Fruit fly (Drosophila melanogaster): ENCODE measurements around the gene pum.

Gene pum

dm6 chr3R:9220064-9220864 is 17.2 kb downstream of the pum start (continued):
- TF ChIP-seq CG5180 (GFP tag; optimal IDR thresholded peaks at IDR 0.05) (no peak), NK7.1 (GFP tag; optimal IDR thresholded peaks at IDR 0.05) (peak; percentile 44), CG7556 (GFP tag; optimal IDR thresholded peaks at IDR 0.05) (peak; percentile 18), schlank (tag; optimal IDR thresholded peaks at IDR 0.05) (no peak), Spps (tag; optimal IDR thresholded peaks at IDR 0.05) (no peak), slp2 (GFP tag; optimal IDR thresholded peaks at IDR 0.05) (no peak), Atf3 (GFP tag; optimal IDR thresholded peaks at IDR 0.05) (no peak), Ets65A (GFP tag) (no peak), ara (GFP tag; IDR thresholded peaks at IDR 0.05) (no peak), Pdp1 (GFP tag; optimal IDR thresholded peaks at IDR 0.05) (peak; percentile 29 to 33), B-H1 (GFP tag; IDR thresholded peaks at IDR 0.05) (no peak), CG1233 (GFP tag; optimal IDR thresholded peaks at IDR 0.05) (no peak), CG8281 (tag; optimal IDR thresholded peaks at IDR 0.05) (no peak), scrt (GFP tag; optimal IDR thresholded peaks at IDR 0.05) (peak; percentile 36), CG15514 (GFP tag; optimal IDR thresholded peaks at IDR 0.05) (no peak), emc (GFP tag; optimal IDR thresholded peaks at IDR 0.05) (no peak), CG2202 (tag; optimal IDR thresholded peaks at IDR 0.05) (no peak), tio (GFP tag; optimal IDR thresholded peaks at IDR 0.05) (peak; percentile 44), grau (tag; optimal IDR thresholded peaks at IDR 0.05) (peak; percentile 41), CG31441 (GFP tag; IDR thresholded peaks at IDR 0.05) (no peak), hkb (optimal IDR thresholded peaks at IDR 0.05) (no peak), hkb (GFP tag; IDR thresholded peaks at IDR 0.05) (0 out of 2 replicates have a peak, but pooled peaks have one; percentile 46), Optix (GFP tag; IDR thresholded peaks at IDR 0.05) (no peak), amos (GFP tag; IDR thresholded peaks at IDR 0.05; ENCODE audit: partially characterized antibody) (no peak), Drgx (GFP tag; IDR thresholded peaks at IDR 0.05) (peak; percentile 82), CG10543 (GFP tag; optimal IDR thresholded peaks at IDR 0.05) (no peak), pho (GFP tag; optimal IDR thresholded peaks at IDR 0.05) (peak; percentile 38), gce (GFP tag; IDR thresholded peaks at IDR 0.05) (no peak), CG15073 (GFP tag; optimal IDR thresholded peaks at IDR 0.05) (peak; percentile 1), CG14441 (GFP tag; IDR thresholded peaks at IDR 0.05) (peak; percentile 45; the same call in 1 of the 2 replicates), zf30C (GFP tag; optimal IDR thresholded peaks at IDR 0.05) (peak; percentile 46), jing (GFP tag; optimal IDR thresholded peaks at IDR 0.05) (no peak), z (GFP tag; IDR thresholded peaks at IDR 0.05) (no peak), dmrt99B (tag; optimal IDR thresholded peaks at IDR 0.05) (peak; percentile 32), CG11398 (GFP tag; optimal IDR thresholded peaks at IDR 0.05) (no peak), Ada2b (GFP tag; IDR thresholded peaks at IDR 0.05) (peak; percentile 41; the same call in 1 of the 2 replicates), fd96Cb (tag; optimal IDR thresholded peaks at IDR 0.05) (no peak), odd (GFP tag; optimal IDR thresholded peaks at IDR 0.05) (no peak), stc (GFP tag; IDR thresholded peaks at IDR 0.05) (peak; percentile 36; the same call in 1 of the 2 replicates), Usf (GFP tag; optimal IDR thresholded peaks at IDR 0.05) (no peak), CG1024 (GFP tag; IDR thresholded peaks at IDR 0.05) (no peak), CG9876 (GFP tag; optimal IDR thresholded peaks at IDR 0.05) (no peak), wek (GFP tag; optimal IDR thresholded peaks at IDR 0.05) (no peak), CG12659 (GFP tag; optimal IDR thresholded peaks at IDR 0.05) (peak; percentile 25), caup (GFP tag; optimal IDR thresholded peaks at IDR 0.05; ENCODE audit: severe bottlenecking) (peak; percentile 36), CG34422 (GFP tag; IDR thresholded peaks at IDR 0.05) (no peak), bowl (GFP tag; IDR thresholded peaks at IDR 0.05) (no peak), so (GFP tag; IDR thresholded peaks at IDR 0.05) (0 out of 3 replicates have a peak, but pooled peaks have one; percentile 36), CG3847 (GFP tag; IDR thresholded peaks at IDR 0.05) (no peak; the same call in 1 of the 2 replicates), CG8924 (tag; optimal IDR thresholded peaks at IDR 0.05) (peak; percentile 48)
